Worm (Caenorhabditis elegans) whole organism, L3 larva: ENCODE data around the gene egl-13.

Source experiments
- R02D3.7 ChIP-seq: fragments of 150-350 bp; optimal IDR thresholded peaks from 2 replicates; lab custom pipeline; 2014; ENCODE audit warnings: missing biosample characterization, missing genetic modification characterization
- ceh-82 ChIP-seq: fragments of 150-350 bp; optimal IDR thresholded peaks from 2 replicates; lab custom pipeline; 2014; ENCODE audit warnings: missing biosample characterization, missing genetic modification characterization
- elt-2 ChIP-seq: sonication (generic microtip); optimal IDR thresholded peaks from 2 replicates; lab custom pipeline; 2016; ENCODE audit warnings: missing genetic modification reagents, mild to moderate bottlenecking, missing genetic modification characterization, missing compliant biosample characterization
- fkh-10 ChIP-seq: sonication (generic microtip); optimal IDR thresholded peaks from 2 replicates; lab custom pipeline; 2017; ENCODE audit warnings: missing biosample characterization, missing genetic modification reagents, missing genetic modification characterization
- mml-1 ChIP-seq: fragments of 150-350 bp; sonication (generic microtip); optimal IDR thresholded peaks from 3 replicates; lab custom pipeline; 2014; ENCODE audit warnings: missing biosample characterization, missing genetic modification characterization
- snpc-4 ChIP-seq: fragments of 150-350 bp; optimal IDR thresholded peaks from 2 replicates; lab custom pipeline; 2014; ENCODE audit warnings: missing biosample characterization, missing genetic modification characterization
- zag-1 ChIP-seq: fragments of 150-350 bp; optimal IDR thresholded peaks from 2 replicates; lab custom pipeline; 2014; ENCODE audit warnings: missing biosample characterization, missing genetic modification characterization

- TF ChIP-seq fkh-10: no peak
- no peak for TF ChIP-seq ceh-82
- peak; percentile 56 for TF ChIP-seq elt-2 (tag; lab: Kevin White, UChicago)
- TF ChIP-seq R02D3.7 (tag; lab: Kevin White, UChicago): no peak
- TF ChIP-seq zag-1 (tag; lab: Kevin White, UChicago): no peak
- no peak for TF ChIP-seq mml-1 (tag; lab: Kevin White, UChicago)
- no peak for TF ChIP-seq snpc-4
Observed at ce11 chrX:5670829-5671228, 7.2 kb downstream of the egl-13 start.
